Fruit fly (Drosophila melanogaster) whole organism, embryonic: ENCODE measurements around the gene mtsh.

Source experiments
- B-H2 ChIP-seq: fragments of 200-800 bp; sonication (Bioruptor generic); optimal IDR thresholded peaks from 2 replicates; lab custom pipeline; 2018; ENCODE audit warnings: missing biosample characterization, mild to moderate bottlenecking, missing genetic modification characterization
- Bgb ChIP-seq: fragments of 200-800 bp; sonication (Bioruptor generic); IDR thresholded peaks from 2 replicates; pipeline ENCODE4 v1.3.6; 2022; ENCODE audit warnings: missing biosample characterization, missing genetic modification characterization; ENCODE audit not compliant: partially characterized antibody
- CG10431 ChIP-seq: fragments of 200-800 bp; sonication (Bioruptor generic); optimal IDR thresholded peaks from 3 replicates; lab custom pipeline; 2018; ENCODE audit warnings: missing biosample characterization, mild to moderate bottlenecking, missing genetic modification characterization
- CG10959 ChIP-seq: fragments of 200-800 bp; sonication (Bioruptor generic); IDR thresholded peaks from 2 replicates; pipeline ENCODE4 v1.3.6; 2022; ENCODE audit warnings: missing biosample characterization, missing genetic modification characterization
- CG10979 ChIP-seq: fragments of 200-800 bp; sonication (Bioruptor generic); optimal IDR thresholded peaks from 2 replicates; lab custom pipeline; 2018; ENCODE audit warnings: missing biosample characterization, mild to moderate bottlenecking, missing genetic modification characterization, moderate library complexity
- CG11398 ChIP-seq: fragments of 200-800 bp; sonication (Bioruptor generic); optimal IDR thresholded peaks from 2 replicates; lab custom pipeline; 2016; ENCODE audit warnings: missing biosample characterization, missing genetic modification characterization
- CG11504 ChIP-seq: fragments of 200-800 bp; sonication (Bioruptor generic); optimal IDR thresholded peaks from 3 replicates; lab custom pipeline; 2019; ENCODE audit warnings: missing biosample characterization, mild to moderate bottlenecking, missing genetic modification characterization, moderate library complexity
- CG12659 ChIP-seq: fragments of 200-800 bp; sonication (Bioruptor generic); optimal IDR thresholded peaks from 3 replicates; lab custom pipeline; 2017; ENCODE audit warnings: mild to moderate bottlenecking, missing biosample characterization, missing genetic modification reagents, missing genetic modification characterization
- CG12942 ChIP-seq: fragments of 200-800 bp; sonication (Bioruptor generic); optimal IDR thresholded peaks from 3 replicates; lab custom pipeline; 2016; ENCODE audit warnings: missing biosample characterization, missing genetic modification characterization
- CG14667 ChIP-seq: fragments of 200-800 bp; sonication (Bioruptor generic); IDR thresholded peaks from 2 replicates; pipeline ENCODE4 v1.3.6; 2022; ENCODE audit warnings: missing biosample characterization, missing genetic modification characterization
- CG15011 ChIP-seq: fragments of 200-800 bp; sonication (Bioruptor generic); optimal IDR thresholded peaks from 3 replicates; lab custom pipeline; 2018; ENCODE audit warnings: missing biosample characterization, mild to moderate bottlenecking, missing genetic modification characterization
- CG15479 ChIP-seq: fragments of 200-800 bp; sonication (Bioruptor generic); optimal IDR thresholded peaks from 3 replicates; lab custom pipeline; 2019; ENCODE audit warnings: missing biosample characterization, mild to moderate bottlenecking, missing genetic modification characterization, moderate library complexity
- CG1647 ChIP-seq: fragments of 200-800 bp; sonication (Bioruptor generic); optimal IDR thresholded peaks from 3 replicates; lab custom pipeline; 2016; ENCODE audit warnings: missing biosample characterization, missing genetic modification characterization
- CG2116 ChIP-seq: fragments of 200-800 bp; sonication (Bioruptor generic); optimal IDR thresholded peaks from 3 replicates; lab custom pipeline; 2018; ENCODE audit warnings: missing biosample characterization, mild to moderate bottlenecking, missing genetic modification characterization
- CG2875 ChIP-seq: fragments of 200-800 bp; sonication (Bioruptor generic); optimal IDR thresholded peaks from 2 replicates; lab custom pipeline; 2017; ENCODE audit warnings: missing biosample characterization, mild to moderate bottlenecking, missing genetic modification characterization, missing genetic modification reagents
- CG31365 ChIP-seq: fragments of 200-800 bp; sonication (Bioruptor generic); optimal IDR thresholded peaks from 2 replicates; lab custom pipeline; 2018; ENCODE audit warnings: missing biosample characterization, mild to moderate bottlenecking, missing genetic modification characterization
- CG4282 ChIP-seq: fragments of 200-800 bp; sonication (Bioruptor generic); optimal IDR thresholded peaks from 2 replicates; lab custom pipeline; 2016; ENCODE audit warnings: missing biosample characterization, missing genetic modification characterization
- CG43689 ChIP-seq: fragments of 200-800 bp; sonication (Bioruptor generic); IDR thresholded peaks from 2 replicates; pipeline ENCODE4 v1.3.6; 2022; ENCODE audit warnings: missing biosample characterization, missing genetic modification characterization
- CG6689 ChIP-seq: fragments of 200-800 bp; sonication (Bioruptor generic); IDR thresholded peaks from 2 replicates; pipeline ENCODE4 v1.3.6; 2022; ENCODE audit warnings: missing biosample characterization, missing genetic modification characterization
- CG8290 ChIP-seq, 3 experiments: fragments of 200-800 bp; sonication (Bioruptor generic); optimal IDR thresholded peaks; 2 replicates each; lab custom pipeline; 2016 to 2019; ENCODE audit warnings: missing biosample characterization in 3 of 3, missing genetic modification characterization in 3 of 3, mild to moderate bottlenecking in 2 of 3, moderate library complexity in 1 of 3
- CG8388 ChIP-seq: fragments of 200-800 bp; sonication (Bioruptor generic); optimal IDR thresholded peaks from 2 replicates; lab custom pipeline; 2019; ENCODE audit warnings: missing biosample characterization, mild to moderate bottlenecking, missing genetic modification characterization, moderate library complexity
- CG8765 ChIP-seq: fragments of 200-800 bp; sonication (Bioruptor generic); IDR thresholded peaks from 2 replicates; pipeline ENCODE4 v1.3.6; 2022; ENCODE audit warnings: missing biosample characterization, missing genetic modification characterization
- CG9797 ChIP-seq: fragments of 200-800 bp; sonication (Bioruptor generic); optimal IDR thresholded peaks from 3 replicates; lab custom pipeline; 2018; ENCODE audit warnings: missing biosample characterization, mild to moderate bottlenecking, missing genetic modification characterization
- CG9876 ChIP-seq: fragments of 200-800 bp; sonication (Bioruptor generic); optimal IDR thresholded peaks from 2 replicates; lab custom pipeline; 2016; ENCODE audit warnings: missing biosample characterization, missing genetic modification characterization
- HLH4C ChIP-seq: fragments of 200-800 bp; sonication (Bioruptor generic); IDR thresholded peaks from 3 replicates; pipeline ENCODE4 v1.3.6; 2022; ENCODE audit warnings: missing biosample characterization, missing genetic modification characterization; ENCODE audit not compliant: partially characterized antibody
- MTF-1 ChIP-seq: fragments of 200-800 bp; sonication (Bioruptor generic); optimal IDR thresholded peaks from 2 replicates; lab custom pipeline; 2018; ENCODE audit warnings: missing biosample characterization, mild to moderate bottlenecking, missing genetic modification characterization, borderline replicate concordance
- Max ChIP-seq: fragments of 200-800 bp; sonication (Bioruptor generic); optimal IDR thresholded peaks from 2 replicates; lab custom pipeline; 2016; ENCODE audit warnings: missing biosample characterization, mild to moderate bottlenecking, missing genetic modification characterization
- Mes4 ChIP-seq: fragments of 200-800 bp; sonication (Bioruptor generic); optimal IDR thresholded peaks from 2 replicates; lab custom pipeline; 2016; ENCODE audit warnings: missing biosample characterization, missing genetic modification characterization
- Mrtf ChIP-seq: fragments of 200-800 bp; sonication (Bioruptor generic); IDR thresholded peaks from 3 replicates; pipeline ENCODE4 v1.3.6; 2022; ENCODE audit warnings: missing biosample characterization, missing genetic modification characterization
- Nf-YB ChIP-seq: fragments of 200-800 bp; sonication (Bioruptor generic); optimal IDR thresholded peaks from 3 replicates; lab custom pipeline; 2019; ENCODE audit warnings: missing biosample characterization, mild to moderate bottlenecking, missing genetic modification characterization, moderate library complexity
- PHDP ChIP-seq: fragments of 200-800 bp; sonication (Bioruptor generic); optimal IDR thresholded peaks from 3 replicates; lab custom pipeline; 2018; ENCODE audit warnings: missing biosample characterization, mild to moderate bottlenecking, missing genetic modification characterization, moderate library complexity
- Rx ChIP-seq: fragments of 200-800 bp; sonication (Bioruptor generic); IDR thresholded peaks from 2 replicates; pipeline ENCODE4 v1.3.6; 2022; ENCODE audit warnings: missing biosample characterization, missing genetic modification characterization
- Tbp ChIP-seq: fragments of >200 bp; optimal IDR thresholded peaks from 2 replicates; lab custom pipeline; 2018; ENCODE audit warnings: missing biosample characterization, missing genetic modification characterization
- ab ChIP-seq: fragments of 200-800 bp; sonication (Bioruptor generic); optimal IDR thresholded peaks from 2 replicates; lab custom pipeline; 2016; ENCODE audit warnings: missing biosample characterization, missing genetic modification characterization
- ato ChIP-seq: fragments of 200-800 bp; sonication (Bioruptor generic); IDR thresholded peaks from 2 replicates; pipeline ENCODE4 v1.3.6; 2022; ENCODE audit warnings: missing biosample characterization, missing genetic modification characterization; ENCODE audit not compliant: partially characterized antibody
- bab2 ChIP-seq: fragments of 200-800 bp; sonication (Bioruptor generic); optimal IDR thresholded peaks from 2 replicates; lab custom pipeline; 2016; ENCODE audit warnings: missing biosample characterization, missing genetic modification characterization
- dpn ChIP-seq, 2 experiments: fragments of 200-800 bp; sonication (Bioruptor generic); optimal IDR thresholded peaks; 3 replicates each; lab custom pipeline; 2016; ENCODE audit warnings: missing biosample characterization in 2 of 2, missing genetic modification characterization in 2 of 2
- esg ChIP-seq: fragments of 200-800 bp; sonication (Bioruptor generic); conservative IDR thresholded peaks from 2 replicates; pipeline ENCODE4 v1.3.6; 2022; ENCODE audit warnings: missing biosample characterization, missing genetic modification characterization
- eyg ChIP-seq: fragments of 200-800 bp; sonication (Bioruptor generic); optimal IDR thresholded peaks from 3 replicates; lab custom pipeline; 2016; ENCODE audit warnings: missing biosample characterization, missing genetic modification characterization
- ind ChIP-seq: fragments of 200-800 bp; sonication (Bioruptor generic); optimal IDR thresholded peaks from 3 replicates; lab custom pipeline; 2016; ENCODE audit warnings: missing biosample characterization, missing genetic modification characterization
- klu ChIP-seq: fragments of 200-800 bp; sonication (Bioruptor generic); IDR thresholded peaks from 2 replicates; pipeline ENCODE4 v1.3.6; 2022; ENCODE audit warnings: missing biosample characterization, missing genetic modification characterization
- lab ChIP-seq: fragments of 200-800 bp; sonication (Bioruptor generic); optimal IDR thresholded peaks from 3 replicates; lab custom pipeline; 2017; ENCODE audit warnings: missing biosample characterization, missing genetic modification characterization, mild to moderate bottlenecking, moderate library complexity, missing genetic modification reagents
- p53 ChIP-seq: fragments of 200-800 bp; sonication (Bioruptor generic); optimal IDR thresholded peaks from 2 replicates; lab custom pipeline; 2016; ENCODE audit warnings: missing biosample characterization, missing genetic modification characterization
- pho ChIP-seq: fragments of 200-800 bp; sonication (Bioruptor generic); optimal IDR thresholded peaks from 2 replicates; lab custom pipeline; 2016; ENCODE audit warnings: missing biosample characterization, missing genetic modification characterization
- sc ChIP-seq, 3 experiments: fragments of >200 bp in 2 of 3; fragments of 200-800 bp in 1 of 3; sonication (Bioruptor generic) in 1 of 3; optimal IDR thresholded peaks; 2 replicates in 2 of 3; 3 replicates in 1 of 3; lab custom pipeline; 2017; ENCODE audit warnings: mild to moderate bottlenecking in 1 of 3, missing biosample characterization in 1 of 3, missing genetic modification characterization in 1 of 3, missing genetic modification reagents in 1 of 3
- sd ChIP-seq: fragments of 200-800 bp; sonication (Bioruptor generic); optimal IDR thresholded peaks from 3 replicates; lab custom pipeline; 2018; ENCODE audit warnings: missing biosample characterization, mild to moderate bottlenecking, missing genetic modification characterization, moderate library complexity
- twi ChIP-seq: fragments of 200-800 bp; optimal IDR thresholded peaks from 2 replicates; lab custom pipeline; 2019; ENCODE audit warnings: missing biosample characterization, mild to moderate bottlenecking, missing genetic modification characterization, moderate library complexity
- vfl ChIP-seq: fragments of 200-800 bp; sonication (Bioruptor generic); optimal IDR thresholded peaks from 2 replicates; lab custom pipeline; 2016; ENCODE audit warnings: missing biosample characterization, missing genetic modification characterization
- zf30C ChIP-seq: fragments of 200-800 bp; sonication (Bioruptor generic); optimal IDR thresholded peaks from 3 replicates; lab custom pipeline; 2018; ENCODE audit warnings: missing biosample characterization, mild to moderate bottlenecking, missing genetic modification characterization

mtsh gene

DNA sequence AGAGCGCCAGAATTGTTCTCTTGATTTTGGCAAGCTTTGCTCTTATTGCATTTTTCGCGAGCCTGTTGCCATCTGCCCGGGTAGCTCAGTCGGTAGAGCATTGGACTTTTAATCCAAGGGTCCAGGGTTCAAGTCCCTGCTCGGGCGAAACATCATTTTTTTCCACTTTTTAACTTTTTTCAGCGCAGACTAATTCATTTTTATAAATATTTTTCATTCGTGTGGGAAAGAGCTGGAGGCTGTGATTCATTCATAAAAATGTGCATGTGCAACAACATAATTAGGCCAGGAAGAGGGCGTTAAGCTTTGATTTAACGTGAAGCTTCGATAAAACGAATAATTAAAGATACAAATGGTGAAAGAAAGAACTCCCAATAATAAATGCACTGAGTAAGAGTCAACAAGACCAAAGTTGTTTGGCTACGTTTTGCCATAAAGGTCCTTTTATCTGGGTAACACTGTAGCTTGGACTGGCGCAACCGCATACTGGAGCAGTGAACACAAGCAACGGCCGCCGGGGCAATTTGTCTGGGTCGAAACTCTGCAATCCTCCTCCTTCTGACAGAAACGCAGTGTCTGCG is 29.0 kb downstream of the mtsh start (continued):
- TF ChIP-seq CG1647 (GFP tag; lab: Kevin White, UChicago): no peak
- no peak; the same call in 1 of the 2 replicates for TF ChIP-seq CG10959 (GFP tag; lab: Robert Waterston, UW)
- TF ChIP-seq ind (GFP tag; lab: Kevin White, UChicago): no peak
- no peak for TF ChIP-seq MTF-1 (GFP tag; lab: Kevin White, UChicago)
- no peak for TF ChIP-seq eyg (GFP tag; lab: Kevin White, UChicago)
- no peak for TF ChIP-seq CG9797 (GFP tag; lab: Kevin White, UChicago)
- no peak for TF ChIP-seq Rx
- TF ChIP-seq CG31365 (tag; lab: Kevin White, UChicago): no peak
- TF ChIP-seq CG15011 (GFP tag; lab: Kevin White, UChicago): no peak
- no peak for TF ChIP-seq twi (tag; lab: Kevin White, UChicago)
- no peak for TF ChIP-seq CG12942
- no peak for TF ChIP-seq CG11398 (GFP tag; lab: Kevin White, UChicago)
- no peak for TF ChIP-seq Max (GFP tag; lab: Kevin White, UChicago)
- TF ChIP-seq bab2 (GFP tag; lab: Kevin White, UChicago): no peak
- TF ChIP-seq CG43689 (GFP tag; lab: Robert Waterston, UW): no peak
- TF ChIP-seq CG10979 (tag; lab: Kevin White, UChicago): peak; percentile 39
- TF ChIP-seq CG12659 (GFP tag; lab: Kevin White, UChicago): no peak
- TF ChIP-seq lab (GFP tag; lab: Kevin White, UChicago): peak; percentile 27
- TF ChIP-seq ab (GFP tag; lab: Kevin White, UChicago): no peak
- no peak for TF ChIP-seq ato (GFP tag; lab: Robert Waterston, UW)
- no peak for TF ChIP-seq CG8388 (GFP tag; lab: Kevin White, UChicago)
- TF ChIP-seq sd: no peak
- TF ChIP-seq CG9876 (GFP tag; lab: Kevin White, UChicago): no peak
- TF ChIP-seq B-H2: no peak
- TF ChIP-seq CG6689 (GFP tag; lab: Robert Waterston, UW): peak; percentile 41; the same call in 1 of the 2 replicates
- TF ChIP-seq esg (GFP tag; lab: Robert Waterston, UW): no peak; the same call in 1 of the 2 replicates
- TF ChIP-seq dpn (GFP tag; optimal IDR thresholded peaks at IDR 0.05; lab: Kevin White, UChicago): no peak
- peak; percentile 8 for TF ChIP-seq PHDP (tag; lab: Kevin White, UChicago)
- TF ChIP-seq CG10431: no peak
- TF ChIP-seq vfl (GFP tag; lab: Kevin White, UChicago): no peak
- TF ChIP-seq p53: no peak
- no peak for TF ChIP-seq CG14667 (GFP tag; lab: Robert Waterston, UW)
- TF ChIP-seq CG4282 (GFP tag; lab: Kevin White, UChicago): no peak
- no peak for TF ChIP-seq CG8290 (GFP tag; optimal IDR thresholded peaks at IDR 0.05; lab: Kevin White, UChicago)
- no peak for TF ChIP-seq CG8290 (tag; optimal IDR thresholded peaks at IDR 0.05; lab: Kevin White, UChicago)
- no peak for TF ChIP-seq HLH4C
- no peak for TF ChIP-seq pho (GFP tag; lab: Kevin White, UChicago)
- TF ChIP-seq Mes4 (GFP tag; lab: Kevin White, UChicago): no peak
- TF ChIP-seq Nf-YB (GFP tag; lab: Kevin White, UChicago): no peak
- no peak for TF ChIP-seq CG2116 (GFP tag; lab: Kevin White, UChicago)
- no peak for TF ChIP-seq Tbp (GFP tag; lab: Kevin White, UChicago)
- no peak for TF ChIP-seq sc (optimal IDR thresholded peaks at IDR 0.05; lab: Kevin White, UChicago)
- no peak for TF ChIP-seq sc (GFP tag; optimal IDR thresholded peaks at IDR 0.05; lab: Kevin White, UChicago)
- TF ChIP-seq klu (GFP tag; lab: Robert Waterston, UW): no peak
- TF ChIP-seq Mrtf (GFP tag; lab: Robert Waterston, UW): no peak
- TF ChIP-seq Bgb (GFP tag; lab: Robert Waterston, UW): no peak
- TF ChIP-seq CG2875: no peak
- no peak for TF ChIP-seq CG15479 (GFP tag; lab: Kevin White, UChicago)
- TF ChIP-seq CG8765 (GFP tag; lab: Robert Waterston, UW): no peak
- TF ChIP-seq zf30C: no peak
- peak; percentile 42 for TF ChIP-seq CG11504 (tag; lab: Kevin White, UChicago)
